Fruit fly (Drosophila melanogaster): ENCODE results near the gene Nhe3.

Nhe3 gene

DNA sequence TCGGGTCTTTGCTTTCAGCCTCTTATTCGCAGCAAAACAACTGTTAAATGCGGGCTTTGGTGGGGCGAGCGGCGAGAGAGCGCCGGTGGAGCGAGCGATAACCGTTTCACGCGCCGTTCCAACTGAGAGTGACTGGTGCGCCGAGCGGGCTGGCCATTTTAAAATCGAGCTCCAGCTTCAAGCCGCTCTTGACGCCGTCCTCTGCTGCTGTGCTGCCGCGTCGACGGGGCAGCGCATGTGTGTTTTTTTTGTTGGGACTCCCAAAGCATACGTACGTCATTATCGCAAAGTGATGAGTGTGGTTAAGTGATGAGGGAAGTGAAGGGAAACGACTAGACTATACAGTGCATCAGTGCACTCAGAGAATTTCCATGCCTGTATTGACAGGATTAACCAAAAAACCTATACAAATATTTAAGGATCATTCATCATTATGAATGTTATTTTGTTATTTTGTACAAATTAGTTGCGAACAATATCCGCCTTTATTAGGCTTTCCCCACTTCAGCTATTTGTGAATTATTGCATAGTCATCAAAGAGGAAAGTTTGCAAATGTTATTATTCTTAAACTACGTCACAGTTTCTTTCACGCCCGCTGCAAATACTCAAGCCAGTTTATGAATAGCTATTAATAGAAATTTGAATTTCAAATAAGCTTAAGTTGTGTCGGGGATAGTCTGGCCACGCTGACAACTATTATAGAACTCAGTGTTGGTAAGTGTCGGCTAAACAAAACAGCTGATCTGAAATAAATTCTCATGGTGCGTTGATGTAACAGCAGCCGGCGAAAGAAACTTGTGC, 10.8 kb downstream of the Nhe3 start, which contains the start of gene Spn27A (continued):
- TF ChIP-seq bbx (GFP tag; IDR thresholded peaks at IDR 0.05; ENCODE audit: partially characterized antibody), result 0 out of 2 replicates have a peak, but pooled peaks have one; percentile 25
- TF ChIP-seq CG15696 (tag; optimal IDR thresholded peaks at IDR 0.05), result no peak
- TF ChIP-seq cwo (GFP tag; optimal IDR thresholded peaks at IDR 0.05), result peak; percentile 9
- peak; percentile 69 for TF ChIP-seq CG10979 (tag; optimal IDR thresholded peaks at IDR 0.05)
- no peak for TF ChIP-seq fru (optimal IDR thresholded peaks at IDR 0.05)
- TF ChIP-seq esg (GFP tag; conservative IDR thresholded peaks at IDR 0.05), result no peak; the same call in 1 of the 2 replicates
- TF ChIP-seq dan (GFP tag; IDR thresholded peaks at IDR 0.05), result no peak
- TF ChIP-seq CG1602 (GFP tag; optimal IDR thresholded peaks at IDR 0.05), result peak; percentile 46
- TF ChIP-seq crol (GFP tag; IDR thresholded peaks at IDR 0.05), result peak; percentile 70
- TF ChIP-seq bab2 (GFP tag; optimal IDR thresholded peaks at IDR 0.05), result peak; percentile 59
- TF ChIP-seq ERR (GFP tag; optimal IDR thresholded peaks at IDR 0.05), result peak; percentile 19
- TF ChIP-seq MESR4 (GFP tag; optimal IDR thresholded peaks at IDR 0.05), result peak; percentile 11
- TF ChIP-seq psq (GFP tag; optimal IDR thresholded peaks at IDR 0.05), result no peak
- peak; percentile 35 for TF ChIP-seq CG11723 (GFP tag; optimal IDR thresholded peaks at IDR 0.05)
- peak; percentile 55 for TF ChIP-seq CG7786 (GFP tag; optimal IDR thresholded peaks at IDR 0.05)
- peak; percentile 3 for TF ChIP-seq CG12769 (tag; optimal IDR thresholded peaks at IDR 0.05)
- TF ChIP-seq kah (GFP tag; optimal IDR thresholded peaks at IDR 0.05), result peak; percentile 8
- TF ChIP-seq Rx (GFP tag; IDR thresholded peaks at IDR 0.05), result no peak
- TF ChIP-seq CG32767 (GFP tag; IDR thresholded peaks at IDR 0.05), result peak; percentile 20; the same call in 1 of the 2 replicates
- TF ChIP-seq CG33557 (GFP tag; optimal IDR thresholded peaks at IDR 0.05), result peak; percentile 29
- TF ChIP-seq scrt (GFP tag; optimal IDR thresholded peaks at IDR 0.05), result peak; percentile 38
- peak; percentile 60 for TF ChIP-seq nau (GFP tag; optimal IDR thresholded peaks at IDR 0.05)
- TF ChIP-seq CG33213 (GFP tag; optimal IDR thresholded peaks at IDR 0.05), result peak; percentile 52
- TF ChIP-seq YL-1 (GFP tag; optimal IDR thresholded peaks at IDR 0.05), result peak; percentile 45
- TF ChIP-seq CG16863 (GFP tag; optimal IDR thresholded peaks at IDR 0.05), result peak; percentile 52
- peak; percentile 52 for TF ChIP-seq CG12299 (tag; optimal IDR thresholded peaks at IDR 0.05)
- TF ChIP-seq lmd (GFP tag; IDR thresholded peaks at IDR 0.05), result peak; percentile 29; the same call in 1 of the 2 replicates
- no peak for TF ChIP-seq HLHmδ (GFP tag; optimal IDR thresholded peaks at IDR 0.05)

DNA sequence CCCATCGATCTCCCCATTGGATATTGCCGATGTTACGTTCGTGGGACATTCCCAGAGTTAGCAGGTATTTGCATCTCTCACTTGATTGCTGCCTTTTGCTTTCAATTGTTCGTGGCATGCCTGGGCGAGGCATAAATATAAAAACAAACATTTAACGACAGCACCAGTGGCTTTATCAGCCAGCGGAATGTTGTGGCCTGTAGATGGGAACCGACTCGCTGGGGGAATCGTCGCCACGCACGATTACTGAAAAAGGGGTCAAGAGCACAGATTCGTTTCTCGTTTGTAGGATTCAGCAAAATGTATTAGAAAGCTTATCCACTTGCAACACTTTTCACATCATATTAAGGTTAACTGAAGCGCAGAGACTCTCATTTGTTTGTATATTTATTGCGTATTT, 12.8 kb downstream of the Nhe3 start:
- TF ChIP-seq sens (GFP tag) (peak; percentile 48), sd (tag; optimal IDR thresholded peaks at IDR 0.05) (peak; percentile 73), oc (tag; optimal IDR thresholded peaks at IDR 0.05) (no peak), CG12769 (tag; optimal IDR thresholded peaks at IDR 0.05) (peak; percentile 35), Deaf1 (tag; optimal IDR thresholded peaks at IDR 0.05) (peak; percentile 46), CG15696 (tag; optimal IDR thresholded peaks at IDR 0.05) (no peak), CG6175 (GFP tag; IDR thresholded peaks at IDR 0.05) (0 out of 3 replicates have a peak, but pooled peaks have one; percentile 25), Optix (GFP tag; IDR thresholded peaks at IDR 0.05) (no peak), sug (tag; optimal IDR thresholded peaks at IDR 0.05) (peak; percentile 55)

DNA sequence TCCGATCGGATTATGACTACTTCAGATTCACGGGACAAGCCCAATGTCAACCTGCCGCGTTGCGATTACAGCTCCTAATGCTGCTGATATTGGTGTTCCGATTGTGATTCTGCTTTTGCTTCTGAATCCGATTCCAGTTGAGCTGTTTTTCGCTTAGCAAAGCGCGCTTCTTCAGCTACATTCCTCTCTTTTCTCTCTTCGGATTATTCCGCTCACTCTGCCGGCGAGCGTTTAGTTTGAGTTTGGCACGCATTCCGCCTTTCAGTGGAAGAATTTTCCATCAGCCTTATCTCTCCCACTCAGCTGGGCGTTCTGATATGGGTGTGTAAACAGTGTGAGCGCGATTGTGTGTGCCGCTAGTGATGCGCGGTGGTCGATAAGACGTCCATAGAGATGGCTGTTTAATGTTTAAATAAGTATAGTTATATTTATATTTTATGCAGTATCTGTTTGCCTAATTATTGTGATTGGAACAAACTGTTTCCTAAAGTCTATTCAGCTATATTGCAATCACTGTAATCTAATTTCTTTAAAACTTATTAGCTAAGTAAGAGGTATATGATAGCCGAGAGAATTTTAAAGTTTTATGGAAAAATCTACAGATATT, 16.3 kb downstream of the Nhe3 start, which contains the start of gene Galt:
Gene Galt, minus strand, starts transcription at position 315 of the 607 bp plus-strand sequence.
- TF ChIP-seq CG6765 (GFP tag; optimal IDR thresholded peaks at IDR 0.05), result peak; percentile 5
- TF ChIP-seq CG11504 (tag; optimal IDR thresholded peaks at IDR 0.05), result no peak
- TF ChIP-seq Rfx (GFP tag; IDR thresholded peaks at IDR 0.05), result peak; percentile 61
- TF ChIP-seq Sox102F (GFP tag; optimal IDR thresholded peaks at IDR 0.05), result peak; percentile 26
- TF ChIP-seq unpg (GFP tag; optimal IDR thresholded peaks at IDR 0.05), result peak; percentile 39
- TF ChIP-seq Chrac-16 (GFP tag; optimal IDR thresholded peaks at IDR 0.05), result no peak
- TF ChIP-seq CG4360 (GFP tag; IDR thresholded peaks at IDR 0.05), result 0 out of 2 replicates have a peak, but pooled peaks have one; percentile 16
- peak; percentile 39; the same call in 1 of the 3 replicates for TF ChIP-seq tgo (GFP tag; IDR thresholded peaks at IDR 0.05)
- no peak for TF ChIP-seq eyg (GFP tag; optimal IDR thresholded peaks at IDR 0.05)
- peak; percentile 68 for TF ChIP-seq lab (GFP tag; optimal IDR thresholded peaks at IDR 0.05)
- peak; percentile 90; the same call in 3 of the 4 replicates for TF ChIP-seq chinmo (GFP tag; IDR thresholded peaks at IDR 0.05; ENCODE audit: partially characterized antibody)
- TF ChIP-seq jing (GFP tag; optimal IDR thresholded peaks at IDR 0.05), result no peak
